Worm (Caenorhabditis elegans) whole organism, L2 larva: ENCODE data around the gene C02E7.6.

Experiments used
- R02D3.7 ChIP-seq: fragments of 150-350 bp; optimal IDR thresholded peaks from 2 replicates; lab custom pipeline; 2014; ENCODE audit warnings: missing biosample characterization, missing genetic modification characterization
- ZK546.5 ChIP-seq: sonication (generic microtip); optimal IDR thresholded peaks from 2 replicates; lab custom pipeline; 2017; ENCODE audit warnings: missing biosample characterization, missing genetic modification characterization
- lin-39 ChIP-seq: fragments of 150-350 bp; optimal IDR thresholded peaks from 2 replicates; lab custom pipeline; 2014; ENCODE audit warnings: missing biosample characterization, missing genetic modification reagents, missing genetic modification characterization
- lsy-2 ChIP-seq, 2 experiments: fragments of 150-350 bp in 1 of 2; sonication (generic microtip) in 1 of 2; optimal IDR thresholded peaks; 2 replicates each; lab custom pipeline; 2014 to 2017; ENCODE audit warnings: missing biosample characterization in 2 of 2, missing genetic modification characterization in 2 of 2
- nhr-23 ChIP-seq: fragments of 150-350 bp; optimal IDR thresholded peaks from 2 replicates; lab custom pipeline; 2014; ENCODE audit warnings: missing biosample characterization, missing genetic modification reagents, missing genetic modification characterization
- nhr-237 ChIP-seq: fragments of 150-350 bp; optimal IDR thresholded peaks from 2 replicates; lab custom pipeline; 2014; ENCODE audit warnings: missing biosample characterization, missing genetic modification characterization
- nhr-6 ChIP-seq: fragments of 150-350 bp; optimal IDR thresholded peaks from 2 replicates; lab custom pipeline; 2014; ENCODE audit warnings: missing biosample characterization, missing genetic modification characterization
- snpc-4 ChIP-seq: fragments of 150-350 bp; optimal IDR thresholded peaks from 2 replicates; lab custom pipeline; 2014; ENCODE audit warnings: missing biosample characterization, missing genetic modification characterization
- unc-55 ChIP-seq: fragments of 150-350 bp; sonication (generic microtip); optimal IDR thresholded peaks from 3 replicates; lab custom pipeline; 2014; ENCODE audit warnings: missing biosample characterization, missing genetic modification reagents, missing genetic modification characterization
- unc-62 ChIP-seq: fragments of 150-350 bp; optimal IDR thresholded peaks from 2 replicates; lab custom pipeline; 2014; ENCODE audit warnings: missing biosample characterization, missing genetic modification reagents, missing genetic modification characterization
- zag-1 ChIP-seq: fragments of 150-350 bp; optimal IDR thresholded peaks from 2 replicates; lab custom pipeline; 2014; ENCODE audit warnings: missing biosample characterization, missing genetic modification characterization
- ztf-11 ChIP-seq: sonication (generic microtip); optimal IDR thresholded peaks from 2 replicates; lab custom pipeline; 2017; ENCODE audit warnings: missing biosample characterization, missing genetic modification characterization
- ztf-4 ChIP-seq: fragments of 150-350 bp; optimal IDR thresholded peaks from 2 replicates; lab custom pipeline; 2014; ENCODE audit warnings: missing biosample characterization, missing genetic modification characterization

- TF ChIP-seq zag-1 (tag; lab: Kevin White, UChicago) (no peak), R02D3.7 (tag; lab: Kevin White, UChicago) (no peak), ztf-4 (tag; lab: Kevin White, UChicago) (no peak), nhr-23 (tag; lab: Kevin White, UChicago) (no peak), unc-62 (GFP tag; lab: Kevin White, UChicago) (no peak), lsy-2 (tag; optimal IDR thresholded peaks at IDR 0.05; lab: Kevin White, UChicago) (no peak), ztf-11 (tag; lab: Kevin White, UChicago) (no peak), unc-55 (GFP tag; lab: Kevin White, UChicago) (no peak), ZK546.5 (no peak), nhr-6 (tag; lab: Kevin White, UChicago) (no peak), nhr-237 (no peak), lin-39 (tag; lab: Kevin White, UChicago) (no peak), snpc-4 (no peak)
Observed at ce11 chrV:4957619-4958018, 38.6 kb downstream of the C02E7.6 start.
